Worm (Caenorhabditis elegans): ENCODE data around the gene gld-3.

Gene gld-3

ce11 chrII:7166768-7167167, 34.3 kb downstream of the gld-3 start (continued):
- TF ChIP-seq mep-1 (tag; optimal IDR thresholded peaks at IDR 0.05) = no peak
- peak; percentile 91 for TF ChIP-seq dmd-6 (GFP tag; IDR thresholded peaks at IDR 0.05)
- TF ChIP-seq hmg-1.1 (GFP tag; IDR thresholded peaks at IDR 0.05) = no peak
- TF ChIP-seq mxl-3 (GFP tag; optimal IDR thresholded peaks at IDR 0.05) = no peak
- no peak for TF ChIP-seq cey-2 (tag; optimal IDR thresholded peaks at IDR 0.05; ENCODE audit: borderline replicate concordance, insufficient read depth)
- no peak for TF ChIP-seq tag-97 (GFP tag; IDR thresholded peaks at IDR 0.05)
- TF ChIP-seq snpc-4 (tag; optimal IDR thresholded peaks at IDR 0.05) = no peak
- TF ChIP-seq lin-15B (tag; optimal IDR thresholded peaks at IDR 0.05) = no peak
- TF ChIP-seq hif-1 (tag; optimal IDR thresholded peaks at IDR 0.05) = no peak
- TF ChIP-seq attf-4 (tag; optimal IDR thresholded peaks at IDR 0.05) = no peak
- no peak for TF ChIP-seq aha-1 (tag)
- TF ChIP-seq vab-7 (GFP tag; IDR thresholded peaks at IDR 0.05) = no peak
- TF ChIP-seq pqm-1 (tag; optimal IDR thresholded peaks at IDR 0.05) = peak; percentile 92
- TF ChIP-seq nhr-237 (tag; optimal IDR thresholded peaks at IDR 0.05) = no peak
- peak; percentile 46 for TF ChIP-seq nhr-102 (tag; optimal IDR thresholded peaks at IDR 0.05)
- no peak for TF ChIP-seq ama-1 (optimal IDR thresholded peaks at IDR 0.05)
- no peak for TF ChIP-seq ceh-20 (GFP tag; IDR thresholded peaks at IDR 0.05)
- TF ChIP-seq duxl-1 (tag; optimal IDR thresholded peaks at IDR 0.05; ENCODE audit: poor library complexity) = no peak
- TF ChIP-seq madf-5 (GFP tag; IDR thresholded peaks at IDR 0.05) = no peak
- TF ChIP-seq hlh-30 (tag; optimal IDR thresholded peaks at IDR 0.05; ENCODE audit: insufficient read depth) = no peak
- no peak for TF ChIP-seq R02D3.7 (tag; optimal IDR thresholded peaks at IDR 0.05)
- TF ChIP-seq zip-11 (GFP tag; IDR thresholded peaks at IDR 0.05) = no peak
- TF ChIP-seq egl-27 (tag; optimal IDR thresholded peaks at IDR 0.05) = no peak
- no peak for TF ChIP-seq mxl-2 (GFP tag; conservative IDR thresholded peaks at IDR 0.05)
- TF ChIP-seq ZK337.2 (GFP tag; IDR thresholded peaks at IDR 0.05) = no peak
- TF ChIP-seq daf-12 (tag; optimal IDR thresholded peaks at IDR 0.05) = no peak
- no peak for TF ChIP-seq snpc-1.2 (GFP tag; IDR thresholded peaks at IDR 0.05)
- no peak for TF ChIP-seq egl-43 (GFP tag; IDR thresholded peaks at IDR 0.05)

ce11 chrII:7168712-7169111, 36.3 kb downstream of the gld-3 start, which contains the start of gene col-36:
Gene col-36 (minus strand): TSS chrII:7168812.
- TF ChIP-seq hlh-11 (tag; optimal IDR thresholded peaks at IDR 0.05) (no peak), daf-8 (GFP tag; IDR thresholded peaks at IDR 0.05) (no peak), ceh-44 (GFP tag; IDR thresholded peaks at IDR 0.05) (no peak), F26F4.8 (GFP tag; conservative IDR thresholded peaks at IDR 0.05) (no peak), Y5F2A.4 (GFP tag; optimal IDR thresholded peaks at IDR 0.05) (no peak), set-16 (GFP tag; IDR thresholded peaks at IDR 0.05) (no peak), dpl-1 (GFP tag; optimal IDR thresholded peaks at IDR 0.05) (no peak), ZK337.2 (GFP tag; IDR thresholded peaks at IDR 0.05) (no peak), duxl-1 (tag; optimal IDR thresholded peaks at IDR 0.05; ENCODE audit: poor library complexity) (no peak), lim-7 (GFP tag; IDR thresholded peaks at IDR 0.05) (no peak), lin-13 (GFP tag; optimal IDR thresholded peaks at IDR 0.05) (no peak), R02D3.7 (tag; optimal IDR thresholded peaks at IDR 0.05) (no peak), arid-1 (GFP tag; conservative IDR thresholded peaks at IDR 0.05) (no peak), ceh-20 (GFP tag; IDR thresholded peaks at IDR 0.05) (no peak), mdl-1 (tag; optimal IDR thresholded peaks at IDR 0.05) (no peak)

Measured in whole organism, L4 larva.